Fruit fly (Drosophila melanogaster) whole organism, embryonic: Measurements from ENCODE around the gene Lcp65Ag3.

Experiments used
- Awh ChIP-seq: fragments of 200-800 bp; sonication (Bioruptor generic); IDR thresholded peaks from 2 replicates; pipeline ENCODE4, ENCODE4 v1.3.6; 2022; ENCODE audit warnings: missing biosample characterization, missing genetic modification characterization
- Bgb ChIP-seq: fragments of 200-800 bp; sonication (Bioruptor generic); IDR thresholded peaks from 2 replicates; pipeline ENCODE4 v1.3.6; 2022; ENCODE audit warnings: missing biosample characterization, missing genetic modification characterization; ENCODE audit not compliant: partially characterized antibody
- BtbVII ChIP-seq: fragments of 200-800 bp; sonication (Bioruptor generic); optimal IDR thresholded peaks from 3 replicates; lab custom pipeline; 2017; ENCODE audit warnings: missing biosample characterization, mild to moderate bottlenecking, missing genetic modification characterization
- CG10209 ChIP-seq: fragments of 200-800 bp; sonication (Bioruptor generic); optimal IDR thresholded peaks from 3 replicates; lab custom pipeline; 2017; ENCODE audit warnings: missing biosample characterization, mild to moderate bottlenecking, missing genetic modification characterization, missing genetic modification reagents
- CG10959 ChIP-seq: fragments of 200-800 bp; sonication (Bioruptor generic); IDR thresholded peaks from 2 replicates; pipeline ENCODE4 v1.3.6; 2022; ENCODE audit warnings: missing biosample characterization, missing genetic modification characterization
- CG12155 ChIP-seq: fragments of 200-800 bp; sonication (Bioruptor generic); optimal IDR thresholded peaks from 3 replicates; lab custom pipeline; 2016; ENCODE audit warnings: missing biosample characterization, missing genetic modification characterization
- CG12391 ChIP-seq: fragments of 200-800 bp; sonication (Bioruptor generic); optimal IDR thresholded peaks from 3 replicates; lab custom pipeline; 2018; ENCODE audit warnings: missing biosample characterization, mild to moderate bottlenecking, missing genetic modification characterization, moderate library complexity
- CG14050 ChIP-seq: fragments of 200-800 bp; sonication (Bioruptor generic); IDR thresholded peaks from 3 replicates; pipeline ENCODE4 v1.3.6; 2022; ENCODE audit warnings: missing biosample characterization, missing genetic modification characterization
- CG14710 ChIP-seq: fragments of 200-800 bp; sonication (Bioruptor generic); optimal IDR thresholded peaks from 3 replicates; lab custom pipeline; 2019; ENCODE audit warnings: missing biosample characterization, mild to moderate bottlenecking, missing genetic modification characterization, moderate library complexity
- CG14965 ChIP-seq: fragments of 200-800 bp; sonication (Bioruptor generic); optimal IDR thresholded peaks from 2 replicates; lab custom pipeline; 2016; ENCODE audit warnings: missing biosample characterization, missing genetic modification characterization, borderline replicate concordance
- CG15073 ChIP-seq: fragments of 200-800 bp; sonication (Bioruptor generic); optimal IDR thresholded peaks from 2 replicates; lab custom pipeline; 2016; ENCODE audit warnings: missing biosample characterization, missing genetic modification characterization
- CG15696 ChIP-seq: fragments of 200-800 bp; sonication (Bioruptor generic); optimal IDR thresholded peaks from 2 replicates; lab custom pipeline; 2019; ENCODE audit warnings: missing biosample characterization, mild to moderate bottlenecking, missing genetic modification characterization, moderate library complexity
- CG16779 ChIP-seq: fragments of 200-800 bp; sonication (Bioruptor generic); IDR thresholded peaks from 2 replicates; pipeline ENCODE4 v1.3.6; 2022; ENCODE audit warnings: missing biosample characterization, missing genetic modification characterization
- CG17802 ChIP-seq: fragments of 200-800 bp; sonication (Bioruptor generic); optimal IDR thresholded peaks from 2 replicates; lab custom pipeline; 2018; ENCODE audit warnings: missing biosample characterization, mild to moderate bottlenecking, missing genetic modification characterization, moderate library complexity
- CG17912 ChIP-seq: fragments of 200-800 bp; sonication (Bioruptor generic); optimal IDR thresholded peaks from 2 replicates; lab custom pipeline; 2018; ENCODE audit warnings: missing biosample characterization, mild to moderate bottlenecking, missing genetic modification characterization
- CG2202 ChIP-seq: fragments of 200-800 bp; sonication (Bioruptor generic); optimal IDR thresholded peaks from 2 replicates; lab custom pipeline; 2018; ENCODE audit warnings: missing biosample characterization, mild to moderate bottlenecking, missing genetic modification characterization
- CG5245 ChIP-seq: fragments of 200-800 bp; sonication (Bioruptor generic); optimal IDR thresholded peaks from 3 replicates; lab custom pipeline; 2016; ENCODE audit warnings: missing biosample characterization, missing genetic modification characterization
- CG6791 ChIP-seq: fragments of 200-800 bp; sonication (Bioruptor generic); IDR thresholded peaks from 3 replicates; pipeline ENCODE4 v1.3.6; 2022; ENCODE audit warnings: missing biosample characterization, missing genetic modification characterization; ENCODE audit not compliant: partially characterized antibody
- CG9437 ChIP-seq: fragments of 200-800 bp; sonication (Bioruptor generic); optimal IDR thresholded peaks from 2 replicates; lab custom pipeline; 2018; ENCODE audit warnings: missing biosample characterization, mild to moderate bottlenecking, missing genetic modification characterization
- CHES-1-like ChIP-seq: fragments of 200-800 bp; sonication (Bioruptor generic); optimal IDR thresholded peaks from 2 replicates; lab custom pipeline; 2016; ENCODE audit warnings: missing biosample characterization, missing genetic modification characterization
- D19B ChIP-seq: fragments of 200-800 bp; sonication (Bioruptor generic); optimal IDR thresholded peaks from 2 replicates; lab custom pipeline; 2017; ENCODE audit warnings: missing biosample characterization, mild to moderate bottlenecking, missing genetic modification characterization
- Deaf1 ChIP-seq: fragments of 200-800 bp; optimal IDR thresholded peaks from 3 replicates; lab custom pipeline; 2019; ENCODE audit warnings: missing biosample characterization, mild to moderate bottlenecking, missing genetic modification characterization, moderate library complexity
- Doc2 ChIP-seq: fragments of 200-800 bp; sonication (Bioruptor generic); IDR thresholded peaks from 2 replicates; pipeline ENCODE4 v1.3.6; 2022; ENCODE audit warnings: missing biosample characterization, missing genetic modification characterization
- Eip74EF ChIP-seq, 2 experiments: fragments of 200-800 bp in 1 of 2; fragments of >200 bp in 1 of 2; sonication (Bioruptor generic) in 1 of 2; optimal IDR thresholded peaks; 2 replicates each; lab custom pipeline; 2017 to 2019; ENCODE audit warnings: missing biosample characterization in 2 of 2, missing genetic modification characterization in 2 of 2, mild to moderate bottlenecking in 1 of 2, moderate library complexity in 1 of 2
- Ets65A ChIP-seq: fragments of 200-800 bp; sonication (Bioruptor generic); peaks from one replicate; lab custom pipeline; 2016; ENCODE audit warnings: missing biosample characterization, missing genetic modification characterization
- GATAe ChIP-seq: fragments of 200-800 bp; sonication (Bioruptor generic); conservative IDR thresholded peaks from 2 replicates; pipeline ENCODE4 v1.3.6; 2022; ENCODE audit warnings: missing biosample characterization, missing genetic modification characterization
- Hmr ChIP-seq: fragments of 200-800 bp; sonication (Bioruptor generic); optimal IDR thresholded peaks from 3 replicates; lab custom pipeline; 2017; ENCODE audit warnings: mild to moderate bottlenecking, missing biosample characterization, missing genetic modification reagents, missing genetic modification characterization
- Lpt ChIP-seq: fragments of >200 bp; optimal IDR thresholded peaks from 2 replicates; lab custom pipeline; 2018; ENCODE audit warnings: missing biosample characterization, missing genetic modification characterization
- Side ChIP-seq: fragments of 200-800 bp; sonication (Bioruptor generic); optimal IDR thresholded peaks from 2 replicates; lab custom pipeline; 2016; ENCODE audit warnings: missing biosample characterization, missing genetic modification characterization
- Usf ChIP-seq: fragments of 200-800 bp; sonication (Bioruptor generic); optimal IDR thresholded peaks from 2 replicates; lab custom pipeline; 2017; ENCODE audit warnings: missing genotype, missing biosample characterization, missing genetic modification characterization
- Xbp1 ChIP-seq: fragments of 200-800 bp; sonication (Bioruptor generic); optimal IDR thresholded peaks from 3 replicates; lab custom pipeline; 2016; ENCODE audit warnings: missing biosample characterization, mild to moderate bottlenecking, missing genetic modification characterization
- abd-A ChIP-seq: fragments of 200-800 bp; sonication (Bioruptor generic); optimal IDR thresholded peaks from 3 replicates; lab custom pipeline; 2019; ENCODE audit warnings: missing biosample characterization, mild to moderate bottlenecking, missing genetic modification characterization, moderate library complexity
- ase ChIP-seq: fragments of 200-800 bp; sonication (Bioruptor generic); IDR thresholded peaks from 3 replicates; pipeline ENCODE4 v1.3.6; 2022; ENCODE audit warnings: missing biosample characterization, missing genetic modification characterization
- bsh ChIP-seq, 2 experiments: fragments of 200-800 bp; sonication (Bioruptor generic); optimal IDR thresholded peaks; 2 replicates each; lab custom pipeline; 2017 to 2018; ENCODE audit warnings: mild to moderate bottlenecking in 2 of 2, missing biosample characterization in 2 of 2, missing genetic modification characterization in 2 of 2, moderate library complexity in 1 of 2
- esg ChIP-seq: fragments of 200-800 bp; sonication (Bioruptor generic); conservative IDR thresholded peaks from 2 replicates; pipeline ENCODE4 v1.3.6; 2022; ENCODE audit warnings: missing biosample characterization, missing genetic modification characterization
- fd3F ChIP-seq: fragments of 200-800 bp; sonication (Bioruptor generic); optimal IDR thresholded peaks from 2 replicates; lab custom pipeline; 2018; ENCODE audit warnings: missing biosample characterization, mild to moderate bottlenecking, missing genetic modification characterization, moderate library complexity
- fru ChIP-seq: fragments of >200 bp; optimal IDR thresholded peaks from 2 replicates; lab custom pipeline; 2017
- fu2 ChIP-seq: fragments of 200-800 bp; sonication (Bioruptor generic); optimal IDR thresholded peaks from 2 replicates; lab custom pipeline; 2016; ENCODE audit warnings: missing biosample characterization, missing genetic modification characterization
- gce ChIP-seq: fragments of 200-800 bp; sonication (Bioruptor generic); IDR thresholded peaks from 3 replicates; pipeline ENCODE4 v1.3.6; 2022; ENCODE audit warnings: missing biosample characterization, missing genetic modification characterization
- h ChIP-seq: fragments of >200 bp; optimal IDR thresholded peaks from 2 replicates; lab custom pipeline; 2017
- kni ChIP-seq: fragments of 200-800 bp; sonication (Bioruptor generic); optimal IDR thresholded peaks from 3 replicates; lab custom pipeline; 2017; ENCODE audit warnings: mild to moderate bottlenecking, missing biosample characterization, missing genetic modification reagents, missing genetic modification characterization
- nerfin-2 ChIP-seq: fragments of 200-800 bp; sonication (Bioruptor generic); IDR thresholded peaks from 2 replicates; pipeline ENCODE4 v1.3.6; 2022; ENCODE audit warnings: missing biosample characterization, missing genetic modification characterization; ENCODE audit not compliant: partially characterized antibody
- otp ChIP-seq: fragments of 200-800 bp; sonication (Bioruptor generic); IDR thresholded peaks from 3 replicates; pipeline ENCODE4, ENCODE4 v1.3.6; 2022; ENCODE audit warnings: missing biosample characterization, missing genetic modification characterization
- pros ChIP-seq: fragments of 200-800 bp; sonication (Bioruptor generic); optimal IDR thresholded peaks from 3 replicates; lab custom pipeline; 2019; ENCODE audit warnings: missing biosample characterization, mild to moderate bottlenecking, missing genetic modification characterization, moderate library complexity
- repo ChIP-seq: fragments of 200-800 bp; sonication (Bioruptor generic); optimal IDR thresholded peaks from 2 replicates; lab custom pipeline; 2016; ENCODE audit warnings: missing biosample characterization, missing genetic modification characterization
- scrt ChIP-seq: fragments of 200-800 bp; sonication (Bioruptor generic); optimal IDR thresholded peaks from 2 replicates; lab custom pipeline; 2018; ENCODE audit warnings: missing biosample characterization, mild to moderate bottlenecking, missing genetic modification characterization, moderate library complexity
- sisA ChIP-seq: fragments of 200-800 bp; sonication (Bioruptor generic); IDR thresholded peaks from 2 replicates; pipeline ENCODE4 v1.3.6; 2022; ENCODE audit warnings: missing biosample characterization, missing genetic modification characterization
- slp2 ChIP-seq: fragments of 200-800 bp; sonication (Bioruptor generic); optimal IDR thresholded peaks from 2 replicates; lab custom pipeline; 2016; ENCODE audit warnings: missing biosample characterization, missing genetic modification characterization
- sqz ChIP-seq: fragments of 200-800 bp; sonication (Bioruptor generic); optimal IDR thresholded peaks from 3 replicates; lab custom pipeline; 2018; ENCODE audit warnings: missing biosample characterization, mild to moderate bottlenecking, missing genetic modification characterization

Gene Lcp65Ag3

dm6 chr3L:6157327-6158032 lies 26.7 kb upstream of the Lcp65Ag3 start, which contains the start of gene CG13297 (continued):
- TF ChIP-seq CG9437 (GFP tag; lab: Kevin White, UChicago) (peak; percentile 40), CG16779 (GFP tag; lab: Robert Waterston, UW) (no peak), Bgb (no peak), Ets65A (no peak), CG14050 (GFP tag; lab: Robert Waterston, UW) (no peak), fd3F (GFP tag; lab: Kevin White, UChicago) (peak; percentile 12), gce (GFP tag; lab: Robert Waterston, UW) (no peak), CG17802 (tag; lab: Kevin White, UChicago) (no peak)

dm6 chr3L:6154951-6155394 lies 24.2 kb upstream of the Lcp65Ag3 start:
- TF ChIP-seq CG2202 (tag; lab: Kevin White, UChicago): no peak
- TF ChIP-seq CG12391 (tag; lab: Kevin White, UChicago): no peak
- no peak for TF ChIP-seq BtbVII
- TF ChIP-seq Deaf1 (tag; lab: Kevin White, UChicago): peak; percentile 63
- no peak for TF ChIP-seq sisA (GFP tag; lab: Robert Waterston, UW)
- peak; percentile 99 for TF ChIP-seq pros
- TF ChIP-seq esg: no peak
- no peak for TF ChIP-seq fru (lab: Kevin White, UChicago)
- no peak for TF ChIP-seq h (lab: Kevin White, UChicago)
- TF ChIP-seq Usf: no peak
- no peak for TF ChIP-seq CG14965 (GFP tag; lab: Kevin White, UChicago)
- no peak for TF ChIP-seq slp2 (GFP tag; lab: Kevin White, UChicago)
- TF ChIP-seq fu2: no peak
- no peak for TF ChIP-seq CG12155
- TF ChIP-seq ase (GFP tag; lab: Robert Waterston, UW): no peak
- no peak for TF ChIP-seq CG15696 (tag; lab: Kevin White, UChicago)
- no peak for TF ChIP-seq Side
- TF ChIP-seq Xbp1: no peak
- TF ChIP-seq sqz: peak; percentile 33
- no peak for TF ChIP-seq CG15073
- no peak for TF ChIP-seq kni (GFP tag; lab: Kevin White, UChicago)
- TF ChIP-seq repo (GFP tag; lab: Kevin White, UChicago): no peak
- no peak for TF ChIP-seq CG14710 (tag; lab: Kevin White, UChicago)
- no peak for TF ChIP-seq CG5245 (GFP tag; lab: Kevin White, UChicago)
- no peak for TF ChIP-seq GATAe (GFP tag; lab: Robert Waterston, UW)
- TF ChIP-seq nerfin-2 (GFP tag; lab: Robert Waterston, UW): no peak
- no peak for TF ChIP-seq Hmr
- peak; percentile 71 for TF ChIP-seq abd-A
- TF ChIP-seq D19B (GFP tag; lab: Kevin White, UChicago): no peak
- TF ChIP-seq scrt (GFP tag; lab: Kevin White, UChicago): no peak
- TF ChIP-seq CHES-1-like (GFP tag; lab: Kevin White, UChicago): no peak
- no peak for TF ChIP-seq otp
- no peak for TF ChIP-seq Eip74EF (GFP tag; optimal IDR thresholded peaks at IDR 0.05; lab: Kevin White, UChicago)
- no peak for TF ChIP-seq CG17912
- no peak for TF ChIP-seq CG10959
- TF ChIP-seq Awh: no peak
- no peak for TF ChIP-seq Lpt (GFP tag; lab: Kevin White, UChicago)
- peak; percentile 48 for TF ChIP-seq CG10209 (GFP tag; lab: Kevin White, UChicago)
- TF ChIP-seq Doc2 (GFP tag; lab: Robert Waterston, UW): no peak
- TF ChIP-seq CG6791: 0 out of 3 replicates have a peak, but pooled peaks have one; percentile 6
- no peak for TF ChIP-seq bsh (GFP tag; optimal IDR thresholded peaks at IDR 0.05; lab: Kevin White, UChicago)
